Fruit fly (Drosophila melanogaster): ENCODE data around the gene CG33177.

The CG33177 gene

dm6 chrX:15111888-15112287 lies 30.7 kb downstream of the CG33177 start:
- TF ChIP-seq EcR (GFP tag; optimal IDR thresholded peaks at IDR 0.05) (no peak), CG14655 (GFP tag; optimal IDR thresholded peaks at IDR 0.05) (no peak), fd96Ca (GFP tag; IDR thresholded peaks at IDR 0.05) (no peak), rn (GFP tag; IDR thresholded peaks at IDR 0.05) (no peak), CG8301 (tag; optimal IDR thresholded peaks at IDR 0.05) (no peak), CG8159 (tag; optimal IDR thresholded peaks at IDR 0.05) (no peak), D1 (tag; optimal IDR thresholded peaks at IDR 0.05) (no peak), CG9948 (tag; optimal IDR thresholded peaks at IDR 0.05) (no peak), CG13204 (GFP tag; optimal IDR thresholded peaks at IDR 0.05) (no peak)

dm6 chrX:15116397-15116796 lies 35.2 kb downstream of the CG33177 start, which contains the start of gene Cyp4s3:
Cyp4s3 (minus strand) TSS chrX:15116542.
- TF ChIP-seq CG10348 (GFP tag; IDR thresholded peaks at IDR 0.05): no peak
- TF ChIP-seq CG34367 (tag; optimal IDR thresholded peaks at IDR 0.05): no peak
- no peak for TF ChIP-seq CG4496 (GFP tag; IDR thresholded peaks at IDR 0.05)
- TF ChIP-seq CG9948 (tag; optimal IDR thresholded peaks at IDR 0.05): no peak
- TF ChIP-seq EcR (GFP tag; optimal IDR thresholded peaks at IDR 0.05): no peak
- no peak for TF ChIP-seq CG32121 (GFP tag; IDR thresholded peaks at IDR 0.05)
- no peak for TF ChIP-seq CG8301 (tag; optimal IDR thresholded peaks at IDR 0.05)
- TF ChIP-seq Snoo (tag; optimal IDR thresholded peaks at IDR 0.05): no peak
- TF ChIP-seq Pif1A (GFP tag; optimal IDR thresholded peaks at IDR 0.05): no peak
- TF ChIP-seq CG8159 (tag; optimal IDR thresholded peaks at IDR 0.05): no peak

DNA sequence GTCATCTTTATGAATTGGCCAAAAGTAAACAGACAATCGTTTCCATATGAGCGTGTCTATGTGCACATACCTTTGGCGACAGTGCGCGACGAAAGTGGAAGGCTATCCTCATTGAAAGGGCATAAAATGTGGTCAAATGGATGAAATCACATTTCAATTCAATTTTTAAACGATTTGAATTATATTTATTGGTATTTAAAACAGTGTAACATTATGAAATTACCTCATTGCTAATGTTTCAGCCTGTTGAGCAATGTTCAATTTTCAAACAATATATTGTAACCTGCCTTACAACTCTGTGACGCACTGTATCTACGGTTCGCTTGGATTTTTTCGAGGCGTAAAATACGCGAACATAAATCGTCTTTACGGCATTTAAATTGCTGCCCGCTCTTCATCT lies 38.9 kb downstream of the CG33177 start:
- TF ChIP-seq CG12605 (GFP tag; IDR thresholded peaks at IDR 0.05) (0 out of 2 replicates have a peak, but pooled peaks have one; percentile 19), rn (GFP tag; IDR thresholded peaks at IDR 0.05) (no peak), CG17806 (tag; optimal IDR thresholded peaks at IDR 0.05) (no peak), CG8159 (tag; optimal IDR thresholded peaks at IDR 0.05) (no peak), CG9948 (tag; optimal IDR thresholded peaks at IDR 0.05) (no peak), D1 (tag; optimal IDR thresholded peaks at IDR 0.05) (no peak), CG4496 (GFP tag; IDR thresholded peaks at IDR 0.05) (peak; percentile 49; the same call in 2 of the 3 replicates), CG32121 (GFP tag; IDR thresholded peaks at IDR 0.05) (0 out of 2 replicates have a peak, but pooled peaks have one; percentile 27), EcR (GFP tag; optimal IDR thresholded peaks at IDR 0.05) (no peak), fd96Ca (GFP tag; IDR thresholded peaks at IDR 0.05) (no peak), Ets98B (GFP tag; IDR thresholded peaks at IDR 0.05) (peak; percentile 22; the same call in 1 of the 2 replicates), CG8301 (tag; optimal IDR thresholded peaks at IDR 0.05) (peak; percentile 34), CG13204 (GFP tag; optimal IDR thresholded peaks at IDR 0.05) (no peak), CG34367 (tag; optimal IDR thresholded peaks at IDR 0.05) (no peak), CG15710 (tag; optimal IDR thresholded peaks at IDR 0.05) (no peak), CG14655 (GFP tag; optimal IDR thresholded peaks at IDR 0.05) (peak; percentile 42), CG10348 (GFP tag; IDR thresholded peaks at IDR 0.05) (no peak), Snoo (tag; optimal IDR thresholded peaks at IDR 0.05) (no peak), Pif1B (GFP tag; optimal IDR thresholded peaks at IDR 0.05) (no peak), Pif1A (GFP tag; optimal IDR thresholded peaks at IDR 0.05) (no peak), gl (tag; optimal IDR thresholded peaks at IDR 0.05) (no peak)

DNA sequence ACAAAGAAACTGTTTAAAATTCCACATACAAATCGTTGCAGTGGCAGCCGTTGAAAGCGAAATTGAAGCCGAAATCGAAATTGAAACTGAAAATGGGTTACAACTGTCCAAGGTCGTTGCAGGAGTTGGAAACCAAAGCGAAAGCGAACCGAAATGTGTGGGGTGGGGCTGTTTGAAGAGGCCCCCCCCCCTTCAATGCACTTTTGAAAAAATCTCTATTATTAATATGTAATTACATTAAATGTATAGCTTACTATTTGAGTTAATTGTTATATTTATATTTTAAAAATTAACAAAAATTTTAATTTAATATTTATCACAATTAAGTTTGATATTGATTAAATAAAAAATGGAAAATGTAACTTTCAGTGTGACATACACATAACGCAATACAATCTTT lies 40.5 kb downstream of the CG33177 start:
- TF ChIP-seq CG34367 (tag; optimal IDR thresholded peaks at IDR 0.05): no peak
- no peak for TF ChIP-seq CG8301 (tag; optimal IDR thresholded peaks at IDR 0.05)
- TF ChIP-seq rn (GFP tag; IDR thresholded peaks at IDR 0.05): no peak
- no peak for TF ChIP-seq CG8159 (tag; optimal IDR thresholded peaks at IDR 0.05)

- TF ChIP-seq CG14655 (GFP tag; optimal IDR thresholded peaks at IDR 0.05) (peak; percentile 77), CG17806 (tag; optimal IDR thresholded peaks at IDR 0.05) (peak; percentile 34), CG15710 (tag; optimal IDR thresholded peaks at IDR 0.05) (peak; percentile 35), Pif1B (GFP tag; optimal IDR thresholded peaks at IDR 0.05) (no peak), CG4496 (GFP tag; IDR thresholded peaks at IDR 0.05) (0 out of 3 replicates have a peak, but pooled peaks have one; percentile 7), EcR (GFP tag; optimal IDR thresholded peaks at IDR 0.05) (no peak), CG10348 (GFP tag; IDR thresholded peaks at IDR 0.05) (no peak; the same call in 1 of the 2 replicates), CG13204 (GFP tag; optimal IDR thresholded peaks at IDR 0.05) (no peak), CG32121 (GFP tag; IDR thresholded peaks at IDR 0.05) (peak; percentile 27; the same call in 1 of the 2 replicates), D1 (tag; optimal IDR thresholded peaks at IDR 0.05) (no peak), gl (tag; optimal IDR thresholded peaks at IDR 0.05) (no peak), CG9948 (tag; optimal IDR thresholded peaks at IDR 0.05) (peak; percentile 73), CG8159 (tag; optimal IDR thresholded peaks at IDR 0.05) (peak; percentile 67), Pif1A (GFP tag; optimal IDR thresholded peaks at IDR 0.05) (no peak), CG12605 (GFP tag; IDR thresholded peaks at IDR 0.05) (no peak), CG8301 (tag; optimal IDR thresholded peaks at IDR 0.05) (peak; percentile 55), fd96Ca (GFP tag; IDR thresholded peaks at IDR 0.05) (no peak), Snoo (tag; optimal IDR thresholded peaks at IDR 0.05) (no peak), CG34367 (tag; optimal IDR thresholded peaks at IDR 0.05) (peak; percentile 11), rn (GFP tag; IDR thresholded peaks at IDR 0.05) (no peak), Ets98B (GFP tag; IDR thresholded peaks at IDR 0.05) (no peak)
Observed at dm6 chrX:15123418-15123994, 42.3 kb downstream of the CG33177 start.

DNA sequence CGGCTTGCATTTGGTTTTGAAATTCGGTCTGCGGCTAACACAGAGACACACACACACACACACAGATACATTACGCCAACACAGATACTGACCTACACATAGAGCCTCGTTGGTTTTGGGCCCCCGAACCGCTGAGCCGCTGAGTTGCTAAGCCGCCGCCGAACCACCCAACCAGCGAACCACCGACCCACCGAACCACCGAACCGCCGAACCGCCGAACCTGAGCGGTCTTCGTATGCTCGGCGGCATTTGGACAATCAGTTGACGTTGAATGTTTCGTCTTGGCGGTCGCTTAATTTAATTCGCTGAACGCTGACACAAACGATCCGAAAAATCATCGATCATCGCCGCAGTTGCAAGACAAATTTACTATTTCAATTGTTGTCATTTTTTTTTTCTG lies 44.3 kb downstream of the CG33177 start, which contains the start of gene drd:
TSS of gene drd (plus strand) at position 258 of the 400 bp plus-strand sequence.
- TF ChIP-seq CG32121 (GFP tag; IDR thresholded peaks at IDR 0.05) (no peak), CG13204 (GFP tag; optimal IDR thresholded peaks at IDR 0.05) (no peak), CG4496 (GFP tag; IDR thresholded peaks at IDR 0.05) (no peak), CG12605 (GFP tag; IDR thresholded peaks at IDR 0.05) (no peak), D1 (tag; optimal IDR thresholded peaks at IDR 0.05) (no peak), CG9948 (tag; optimal IDR thresholded peaks at IDR 0.05) (no peak), CG8301 (tag; optimal IDR thresholded peaks at IDR 0.05) (no peak), fd96Ca (GFP tag; IDR thresholded peaks at IDR 0.05) (no peak), Pif1B (GFP tag; optimal IDR thresholded peaks at IDR 0.05) (no peak), EcR (GFP tag; optimal IDR thresholded peaks at IDR 0.05) (no peak), CG15710 (tag; optimal IDR thresholded peaks at IDR 0.05) (no peak), Ets98B (GFP tag; IDR thresholded peaks at IDR 0.05) (no peak), rn (GFP tag; IDR thresholded peaks at IDR 0.05) (no peak), CG14655 (GFP tag; optimal IDR thresholded peaks at IDR 0.05) (no peak), Snoo (tag; optimal IDR thresholded peaks at IDR 0.05) (no peak), Pif1A (GFP tag; optimal IDR thresholded peaks at IDR 0.05) (no peak)

Measured in whole organism, pupa.